Worm (Caenorhabditis elegans): ENCODE data around the gene dyf-4.

The dyf-4 gene

ce11 chrV:12494522-12494921 is 31.0 kb downstream of the dyf-4 start, which contains the start of gene mrps-11:
Gene mrps-11, minus strand, starts transcription at chrV:12494622.
- TF ChIP-seq pqm-1 (tag; optimal IDR thresholded peaks at IDR 0.05): no peak
- TF ChIP-seq sea-2 (GFP tag; optimal IDR thresholded peaks at IDR 0.05): no peak
- TF ChIP-seq mdl-1 (tag; optimal IDR thresholded peaks at IDR 0.05): no peak
- TF ChIP-seq nhr-43 (tag; optimal IDR thresholded peaks at IDR 0.05; ENCODE audit: poor library complexity, severe bottlenecking): no peak
- TF ChIP-seq R02D3.7 (tag; optimal IDR thresholded peaks at IDR 0.05): no peak
- TF ChIP-seq ztf-11 (tag; optimal IDR thresholded peaks at IDR 0.05): no peak
- no peak for TF ChIP-seq nhr-67 (tag; optimal IDR thresholded peaks at IDR 0.05)
- TF ChIP-seq nfya-1 (tag; optimal IDR thresholded peaks at IDR 0.05; ENCODE audit: insufficient read depth): no peak
- no peak for TF ChIP-seq nhr-11 (tag; optimal IDR thresholded peaks at IDR 0.05)
- TF ChIP-seq aly-2 (tag; optimal IDR thresholded peaks at IDR 0.05): no peak
- no peak for TF ChIP-seq skn-1 (tag; optimal IDR thresholded peaks at IDR 0.05)
- TF ChIP-seq eor-1 (tag; optimal IDR thresholded peaks at IDR 0.05): no peak
- no peak for TF ChIP-seq lin-15B (tag; optimal IDR thresholded peaks at IDR 0.05)
- TF ChIP-seq ceh-28 (tag; optimal IDR thresholded peaks at IDR 0.05): no peak
- TF ChIP-seq ama-1 (optimal IDR thresholded peaks at IDR 0.05): no peak
- TF ChIP-seq nhr-237 (tag; optimal IDR thresholded peaks at IDR 0.05): no peak
- TF ChIP-seq hmg-11 (tag; optimal IDR thresholded peaks at IDR 0.05): no peak
- no peak for TF ChIP-seq ceh-16 (tag; optimal IDR thresholded peaks at IDR 0.05)

DNA sequence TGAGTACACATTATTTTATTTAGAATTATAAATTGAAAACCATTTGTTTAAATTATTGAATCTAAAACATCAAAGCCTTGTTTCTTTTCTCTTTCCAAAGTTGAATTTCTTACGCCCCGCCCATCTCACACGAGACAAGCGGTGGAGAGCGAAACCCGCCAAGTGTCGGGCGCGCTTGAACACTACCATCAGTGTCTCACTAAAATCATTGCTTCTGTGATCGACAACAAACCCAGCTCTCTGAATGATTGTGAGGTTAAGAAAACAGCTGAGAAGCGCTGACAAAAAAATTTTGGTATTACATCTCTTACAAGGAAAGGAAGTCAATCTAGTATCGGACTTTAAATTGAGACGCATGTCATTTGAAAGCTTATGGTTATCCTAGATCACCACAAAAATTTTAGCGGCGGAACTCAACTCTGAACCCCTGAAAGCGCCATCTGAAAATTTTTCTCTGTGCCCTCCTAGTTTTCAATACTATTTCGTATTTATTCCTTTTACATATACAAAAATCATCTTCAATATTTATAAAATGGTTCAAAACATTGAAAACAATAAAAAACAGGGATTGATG is 34.4 kb downstream of the dyf-4 start:
- TF ChIP-seq nhr-12 (tag; optimal IDR thresholded peaks at IDR 0.05) (no peak), nhr-77 (tag; optimal IDR thresholded peaks at IDR 0.05) (peak; percentile 10), elt-2 (tag; optimal IDR thresholded peaks at IDR 0.05) (peak; percentile 58), nhr-11 (tag; optimal IDR thresholded peaks at IDR 0.05) (no peak), sea-2 (GFP tag; optimal IDR thresholded peaks at IDR 0.05) (no peak), nhr-25 (tag; optimal IDR thresholded peaks at IDR 0.05) (peak; percentile 64), ama-1 (optimal IDR thresholded peaks at IDR 0.05) (peak; percentile 78), lsy-12 (tag; optimal IDR thresholded peaks at IDR 0.05) (peak; percentile 61), nfya-1 (tag; optimal IDR thresholded peaks at IDR 0.05; ENCODE audit: insufficient read depth) (peak; percentile 74), R02D3.7 (tag; optimal IDR thresholded peaks at IDR 0.05) (peak; percentile 57), unc-62 (GFP tag; optimal IDR thresholded peaks at IDR 0.05) (peak; percentile 50), ZK546.5 (tag; optimal IDR thresholded peaks at IDR 0.05) (no peak), ceh-16 (tag; optimal IDR thresholded peaks at IDR 0.05) (no peak), mml-1 (tag; optimal IDR thresholded peaks at IDR 0.05) (no peak), nhr-23 (tag; optimal IDR thresholded peaks at IDR 0.05) (peak; percentile 75), unc-39 (tag; optimal IDR thresholded peaks at IDR 0.05) (no peak), mdl-1 (tag; optimal IDR thresholded peaks at IDR 0.05) (no peak), tbx-2 (tag; optimal IDR thresholded peaks at IDR 0.05) (peak; percentile 51), lin-39 (tag; optimal IDR thresholded peaks at IDR 0.05) (peak; percentile 70), lin-15B (tag; optimal IDR thresholded peaks at IDR 0.05) (peak; percentile 41), daf-12 (tag; optimal IDR thresholded peaks at IDR 0.05) (no peak), hmg-11 (tag; optimal IDR thresholded peaks at IDR 0.05) (peak; percentile 68), ceh-28 (tag; optimal IDR thresholded peaks at IDR 0.05) (peak; percentile 57), egl-27 (tag; optimal IDR thresholded peaks at IDR 0.05) (peak; percentile 0), snpc-4 (tag; optimal IDR thresholded peaks at IDR 0.05) (peak; percentile 99), elt-3 (tag; optimal IDR thresholded peaks at IDR 0.05) (no peak), pqm-1 (tag; optimal IDR thresholded peaks at IDR 0.05) (peak; percentile 54), nhr-43 (tag; optimal IDR thresholded peaks at IDR 0.05; ENCODE audit: poor library complexity, severe bottlenecking) (peak; percentile 81), pha-4 (tag; optimal IDR thresholded peaks at IDR 0.05) (peak; percentile 32), skn-1 (tag; optimal IDR thresholded peaks at IDR 0.05) (peak; percentile 25), nhr-237 (tag; optimal IDR thresholded peaks at IDR 0.05) (no peak), fos-1 (tag; optimal IDR thresholded peaks at IDR 0.05) (peak; percentile 39), jun-1 (tag; optimal IDR thresholded peaks at IDR 0.05) (peak; percentile 29), fkh-10 (GFP tag; optimal IDR thresholded peaks at IDR 0.05) (no peak), ztf-4 (tag; optimal IDR thresholded peaks at IDR 0.05) (no peak), fkh-2 (tag; optimal IDR thresholded peaks at IDR 0.05) (no peak)

DNA sequence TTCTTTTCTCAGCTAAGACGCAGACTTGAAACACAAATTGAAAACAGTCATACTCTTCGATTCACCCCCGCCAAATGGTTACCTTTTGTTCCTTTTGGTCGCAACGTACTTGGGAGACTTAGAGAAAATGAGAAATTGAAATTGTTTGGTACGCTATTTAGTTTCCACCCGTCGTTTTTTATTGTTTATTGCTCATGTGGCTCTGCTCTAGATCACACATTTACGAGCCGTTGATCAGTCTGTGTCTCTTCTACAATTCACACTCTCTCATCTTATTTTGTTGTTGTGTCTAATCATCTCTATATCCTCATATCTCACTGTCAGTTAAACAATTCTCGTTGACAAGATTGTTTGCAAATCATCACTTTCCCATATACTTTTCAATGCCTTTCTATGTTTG is 37.5 kb downstream of the dyf-4 start:
- TF ChIP-seq ceh-28 (tag; optimal IDR thresholded peaks at IDR 0.05): no peak
- peak; percentile 48 for TF ChIP-seq snpc-4 (tag; optimal IDR thresholded peaks at IDR 0.05)
- peak; percentile 79 for TF ChIP-seq egl-5 (tag; optimal IDR thresholded peaks at IDR 0.05)
- no peak for TF ChIP-seq mdl-1 (tag; optimal IDR thresholded peaks at IDR 0.05)
- no peak for TF ChIP-seq ztf-4 (tag; optimal IDR thresholded peaks at IDR 0.05)
- TF ChIP-seq pha-4 (tag; optimal IDR thresholded peaks at IDR 0.05): peak; percentile 43
